Fruit fly (Drosophila melanogaster): ENCODE measurements around the gene CG13473.

CG13473 gene

DNA sequence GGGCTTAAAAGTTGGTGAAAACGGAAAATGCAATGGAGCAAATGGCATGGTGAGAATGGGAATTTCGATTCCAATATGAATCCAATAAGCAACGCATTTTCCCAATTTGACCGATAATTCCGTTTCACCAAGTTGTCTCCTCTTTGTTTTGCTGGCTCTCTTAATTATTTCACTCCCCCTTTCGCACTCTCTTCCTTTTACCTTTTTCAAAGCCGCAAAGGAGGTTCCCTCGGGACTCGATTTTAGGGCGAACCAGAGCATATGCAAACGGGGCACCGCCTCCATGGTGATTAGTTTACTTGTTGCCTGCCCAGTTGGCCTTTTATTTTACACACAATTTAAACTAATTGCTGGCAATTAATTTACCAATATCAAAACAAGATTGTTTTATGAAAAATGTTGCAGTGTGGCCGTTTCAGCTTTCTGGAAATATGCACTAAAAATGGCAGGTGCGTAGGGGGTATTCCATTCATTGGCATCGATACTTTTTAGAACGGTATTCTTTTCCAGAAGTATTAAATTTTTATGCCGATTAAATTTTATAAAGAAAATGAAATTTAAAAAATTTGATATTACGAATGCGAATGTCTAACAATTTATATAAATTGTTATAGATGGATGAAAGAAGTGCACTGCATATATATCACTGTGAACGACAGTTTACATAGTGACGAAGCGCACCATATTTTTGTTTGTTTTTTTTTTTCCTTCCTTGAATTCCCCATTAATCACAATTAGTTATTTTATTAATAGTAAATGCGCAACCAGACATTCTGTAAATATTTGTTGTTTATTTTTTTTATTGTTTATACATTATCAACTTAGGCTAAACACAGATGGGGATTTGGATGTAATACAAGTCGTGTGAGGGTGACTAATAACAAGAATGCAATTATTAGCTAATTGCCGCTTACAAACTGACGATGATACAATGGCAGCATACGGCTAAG, 47.4 kb downstream of the CG13473 start, which contains the start of gene mop (continued):
- TF ChIP-seq CG8388 (GFP tag; optimal IDR thresholded peaks at IDR 0.05) = peak; percentile 10
- TF ChIP-seq Sry-δ (GFP tag; optimal IDR thresholded peaks at IDR 0.05) = peak; percentile 31
- no peak for TF ChIP-seq CG11560 (tag; IDR thresholded peaks at IDR 0.05)
- peak; percentile 51 for TF ChIP-seq Ada2b (GFP tag; IDR thresholded peaks at IDR 0.05)
- no peak for TF ChIP-seq tap (tag; optimal IDR thresholded peaks at IDR 0.05)
- peak; percentile 73 for TF ChIP-seq CG13287 (GFP tag; IDR thresholded peaks at IDR 0.05; ENCODE audit: partially characterized antibody)
- peak; percentile 20; the same call in 1 of the 2 replicates for TF ChIP-seq E2f2 (GFP tag; IDR thresholded peaks at IDR 0.05)
- TF ChIP-seq rib (GFP tag; IDR thresholded peaks at IDR 0.05) = 0 out of 2 replicates have a peak, but pooled peaks have one; percentile 39
- TF ChIP-seq inv (GFP tag; IDR thresholded peaks at IDR 0.05; ENCODE audit: partially characterized antibody) = peak; percentile 40; the same call in 1 of the 2 replicates
- TF ChIP-seq Gug (GFP tag; IDR thresholded peaks at IDR 0.05) = peak; percentile 8; the same call in 1 of the 4 replicates
- peak; percentile 17 for TF ChIP-seq zen (tag; optimal IDR thresholded peaks at IDR 0.05)
- TF ChIP-seq al (GFP tag; IDR thresholded peaks at IDR 0.05) = peak; percentile 34; the same call in 1 of the 2 replicates
- TF ChIP-seq ap (GFP tag; IDR thresholded peaks at IDR 0.05) = peak; percentile 43; the same call in 1 of the 2 replicates
- TF ChIP-seq Ssrp (tag; optimal IDR thresholded peaks at IDR 0.05) = peak; percentile 32
- peak; percentile 78 for TF ChIP-seq CG8290 (GFP tag; optimal IDR thresholded peaks at IDR 0.05)
- peak in 1 of 2 experiments; percentile 70 for TF ChIP-seq CG8290 (tag; optimal IDR thresholded peaks at IDR 0.05)
- peak; percentile 72; the same call in 1 of the 2 replicates for TF ChIP-seq chm (GFP tag; IDR thresholded peaks at IDR 0.05)
- peak; percentile 37 for TF ChIP-seq sisA (GFP tag; IDR thresholded peaks at IDR 0.05)
- TF ChIP-seq dmrt11E (tag; optimal IDR thresholded peaks at IDR 0.05) = peak; percentile 35
- peak; percentile 70; the same call in 1 of the 2 replicates for TF ChIP-seq NFAT (GFP tag; IDR thresholded peaks at IDR 0.05)
- TF ChIP-seq CkIIα-i1 (GFP tag; IDR thresholded peaks at IDR 0.05) = no peak
- peak; percentile 37; the same call in 1 of the 2 replicates for TF ChIP-seq CG11085 (GFP tag; IDR thresholded peaks at IDR 0.05)
- TF ChIP-seq Dp (GFP tag; optimal IDR thresholded peaks at IDR 0.05) = no peak
- peak; percentile 64 for TF ChIP-seq CG2120 (GFP tag; optimal IDR thresholded peaks at IDR 0.05)
- peak; percentile 67; the same call in 2 of the 3 replicates for TF ChIP-seq tgo (GFP tag; IDR thresholded peaks at IDR 0.05)
- peak; percentile 53; the same call in 1 of the 2 replicates for TF ChIP-seq seq (GFP tag; IDR thresholded peaks at IDR 0.05)
- peak; percentile 63 for TF ChIP-seq slbo (GFP tag; IDR thresholded peaks at IDR 0.05)
- no peak for TF ChIP-seq CG12071 (GFP tag; optimal IDR thresholded peaks at IDR 0.05)
- TF ChIP-seq CG15479 (GFP tag; optimal IDR thresholded peaks at IDR 0.05) = no peak
- peak; percentile 66 for TF ChIP-seq CG9932 (GFP tag; IDR thresholded peaks at IDR 0.05)
- peak; percentile 43; the same call in 1 of the 2 replicates for TF ChIP-seq CG11696 (GFP tag; IDR thresholded peaks at IDR 0.05)
- peak; percentile 22 for TF ChIP-seq Chrac-16 (GFP tag; optimal IDR thresholded peaks at IDR 0.05)
- 0 out of 3 replicates have a peak, but pooled peaks have one; percentile 45 for TF ChIP-seq ken (GFP tag; IDR thresholded peaks at IDR 0.05)
- TF ChIP-seq Fer3 (tag; optimal IDR thresholded peaks at IDR 0.05) = no peak
- no peak for TF ChIP-seq Eip74EF (GFP tag; optimal IDR thresholded peaks at IDR 0.05)
- TF ChIP-seq crol (GFP tag; IDR thresholded peaks at IDR 0.05) = peak; percentile 53
- TF ChIP-seq CG13424 (tag; optimal IDR thresholded peaks at IDR 0.05) = peak; percentile 53
- peak; percentile 48 for TF ChIP-seq HLH3B (GFP tag; IDR thresholded peaks at IDR 0.05)
- peak; percentile 97 for TF ChIP-seq CG3163 (GFP tag; optimal IDR thresholded peaks at IDR 0.05)
- no peak for TF ChIP-seq NfI (GFP tag; optimal IDR thresholded peaks at IDR 0.05)
- TF ChIP-seq CG4424 (GFP tag; optimal IDR thresholded peaks at IDR 0.05) = peak; percentile 31
- TF ChIP-seq CG10147 (GFP tag; optimal IDR thresholded peaks at IDR 0.05) = no peak
- TF ChIP-seq fru (optimal IDR thresholded peaks at IDR 0.05) = no peak
- TF ChIP-seq CG14014 (GFP tag; IDR thresholded peaks at IDR 0.05) = peak; percentile 55
- TF ChIP-seq disco-r (GFP tag; optimal IDR thresholded peaks at IDR 0.05) = no peak
- 0 out of 3 replicates have a peak, but pooled peaks have one; percentile 20 for TF ChIP-seq H15 (GFP tag; IDR thresholded peaks at IDR 0.05)
- peak; percentile 45 for TF ChIP-seq tin (GFP tag; optimal IDR thresholded peaks at IDR 0.05)
- peak; percentile 57 for TF ChIP-seq knrl (GFP tag; IDR thresholded peaks at IDR 0.05; ENCODE audit: partially characterized antibody)
